Worm (Caenorhabditis elegans) whole organism, L3 larva: ENCODE results near the gene srw-144.

Experiments
- R02D3.7 ChIP-seq: fragments of 150-350 bp; optimal IDR thresholded peaks from 2 replicates; lab custom pipeline; 2014; ENCODE audit warnings: missing biosample characterization, missing genetic modification characterization
- ZK546.5 ChIP-seq: sonication (generic microtip); optimal IDR thresholded peaks from 2 replicates; lab custom pipeline; 2017; ENCODE audit warnings: missing biosample characterization, missing genetic modification characterization
- aly-2 ChIP-seq: fragments of 150-350 bp; optimal IDR thresholded peaks from 2 replicates; lab custom pipeline; 2014; ENCODE audit warnings: missing biosample characterization, missing genetic modification characterization
- ama-1 ChIP-seq: fragments of 150-350 bp; optimal IDR thresholded peaks from 2 replicates; lab custom pipeline; 2018
- ceh-16 ChIP-seq: sonication (generic microtip); optimal IDR thresholded peaks from 2 replicates; lab custom pipeline; 2017; ENCODE audit warnings: missing biosample characterization, missing genetic modification characterization
- ceh-82 ChIP-seq: fragments of 150-350 bp; optimal IDR thresholded peaks from 2 replicates; lab custom pipeline; 2014; ENCODE audit warnings: missing biosample characterization, missing genetic modification characterization
- ceh-9 ChIP-seq: sonication (generic microtip); optimal IDR thresholded peaks from 2 replicates; lab custom pipeline; 2018; ENCODE audit warnings: missing biosample characterization, missing genetic modification characterization
- daf-12 ChIP-seq: fragments of 150-350 bp; optimal IDR thresholded peaks from 2 replicates; lab custom pipeline; 2014; ENCODE audit warnings: missing biosample characterization, missing genetic modification reagents, missing genetic modification characterization
- egl-27 ChIP-seq: sonication (generic microtip); optimal IDR thresholded peaks from 4 replicates; lab custom pipeline; 2017; ENCODE audit warnings: missing biosample characterization, missing genetic modification reagents, missing genetic modification characterization
- egl-5 ChIP-seq: fragments of 150-350 bp; optimal IDR thresholded peaks from 2 replicates; lab custom pipeline; 2017; ENCODE audit warnings: missing biosample characterization, missing genetic modification reagents, missing genetic modification characterization, inconsistent platforms
- elt-1 ChIP-seq: fragments of 150-350 bp; optimal IDR thresholded peaks from 2 replicates; lab custom pipeline; 2014; ENCODE audit warnings: missing biosample characterization, missing genetic modification characterization
- elt-3 ChIP-seq, 3 experiments: fragments of 150-350 bp in 1 of 3; sonication (generic microtip) in 2 of 3; optimal IDR thresholded peaks; 2 replicates in 2 of 3; 4 replicates in 1 of 3; lab custom pipeline; 2014 to 2017; ENCODE audit warnings: missing biosample characterization in 3 of 3, missing genetic modification characterization in 3 of 3
- eor-1 ChIP-seq, 2 experiments: fragments of 150-350 bp; optimal IDR thresholded peaks; 2 replicates each; lab custom pipeline; 2014 to 2018; ENCODE audit warnings: missing biosample characterization in 2 of 2, missing genetic modification characterization in 2 of 2
- fkh-2 ChIP-seq: fragments of 150-350 bp; optimal IDR thresholded peaks from 2 replicates; lab custom pipeline; 2014; ENCODE audit warnings: missing biosample characterization, missing genetic modification reagents, missing genetic modification characterization
- fos-1 ChIP-seq: fragments of 150-350 bp; optimal IDR thresholded peaks from 2 replicates; lab custom pipeline; 2014; ENCODE audit warnings: missing biosample characterization, missing genetic modification characterization
- hmg-11 ChIP-seq: sonication (generic microtip); optimal IDR thresholded peaks from 2 replicates; lab custom pipeline; 2016; ENCODE audit warnings: missing genetic modification characterization, missing compliant biosample characterization
- jun-1 ChIP-seq: fragments of 150-350 bp; optimal IDR thresholded peaks from 2 replicates; lab custom pipeline; 2014; ENCODE audit warnings: missing biosample characterization, missing genetic modification reagents, missing genetic modification characterization
- lsy-12 ChIP-seq: sonication (generic microtip); optimal IDR thresholded peaks from 2 replicates; lab custom pipeline; 2016; ENCODE audit warnings: mild to moderate bottlenecking, missing genetic modification characterization, missing compliant biosample characterization
- mdl-1 ChIP-seq: fragments of 150-350 bp; optimal IDR thresholded peaks from 2 replicates; lab custom pipeline; 2014; ENCODE audit warnings: missing biosample characterization, missing genetic modification characterization
- mml-1 ChIP-seq: fragments of 150-350 bp; sonication (generic microtip); optimal IDR thresholded peaks from 3 replicates; lab custom pipeline; 2014; ENCODE audit warnings: missing biosample characterization, missing genetic modification characterization
- nfya-1 ChIP-seq: sonication (generic microtip); optimal IDR thresholded peaks from 2 replicates; lab custom pipeline; 2017; ENCODE audit warnings: missing genetic modification characterization, mild to moderate bottlenecking, missing compliant biosample characterization, antibody characterized with exemption, moderate library complexity; ENCODE audit not compliant: insufficient read depth
- nhr-11 ChIP-seq: fragments of 150-350 bp; optimal IDR thresholded peaks from 2 replicates; lab custom pipeline; 2014; ENCODE audit warnings: missing biosample characterization, missing genetic modification characterization
- nhr-12 ChIP-seq: fragments of 150-350 bp; optimal IDR thresholded peaks from 2 replicates; lab custom pipeline; 2014; ENCODE audit warnings: missing biosample characterization, missing genetic modification characterization
- nhr-25 ChIP-seq: sonication (generic microtip); optimal IDR thresholded peaks from 2 replicates; lab custom pipeline; 2017; ENCODE audit warnings: missing biosample characterization, missing genetic modification characterization
- nhr-28 ChIP-seq: fragments of 150-350 bp; optimal IDR thresholded peaks from 2 replicates; lab custom pipeline; 2014; ENCODE audit warnings: missing biosample characterization, missing genetic modification characterization
- nhr-67 ChIP-seq: fragments of 150-350 bp; optimal IDR thresholded peaks from 2 replicates; lab custom pipeline; 2014; ENCODE audit warnings: missing biosample characterization, missing genetic modification characterization
- nhr-76 ChIP-seq: fragments of 150-350 bp; sonication (generic microtip); optimal IDR thresholded peaks from 5 replicates; lab custom pipeline; 2014; ENCODE audit warnings: missing biosample characterization, missing genetic modification characterization
- nhr-77 ChIP-seq: fragments of 150-350 bp; optimal IDR thresholded peaks from 2 replicates; lab custom pipeline; 2014; ENCODE audit warnings: missing biosample characterization, missing genetic modification characterization
- pha-4 ChIP-seq: fragments of 150-350 bp; optimal IDR thresholded peaks from 2 replicates; lab custom pipeline; 2014; ENCODE audit warnings: missing biosample characterization, missing genetic modification reagents, missing genetic modification characterization
- pqm-1 ChIP-seq: fragments of 150-350 bp; optimal IDR thresholded peaks from 2 replicates; lab custom pipeline; 2017; ENCODE audit warnings: missing biosample characterization, missing genetic modification characterization, inconsistent platforms
- sea-2 ChIP-seq: fragments of 150-350 bp; sonication (generic microtip); optimal IDR thresholded peaks from 4 replicates; lab custom pipeline; 2014; ENCODE audit warnings: missing biosample characterization, missing genetic modification reagents, missing genetic modification characterization
- snpc-4 ChIP-seq: fragments of 150-350 bp; optimal IDR thresholded peaks from 2 replicates; lab custom pipeline; 2014; ENCODE audit warnings: missing biosample characterization, missing genetic modification characterization
- tbx-2 ChIP-seq: sonication (generic microtip); optimal IDR thresholded peaks from 2 replicates; lab custom pipeline; 2016; ENCODE audit warnings: mild to moderate bottlenecking, missing genetic modification characterization, missing compliant biosample characterization
- unc-39 ChIP-seq: sonication (generic microtip); optimal IDR thresholded peaks from 4 replicates; lab custom pipeline; 2017; ENCODE audit warnings: missing biosample characterization, missing genetic modification characterization
- ztf-11 ChIP-seq: fragments of 150-350 bp; optimal IDR thresholded peaks from 2 replicates; lab custom pipeline; 2014; ENCODE audit warnings: missing biosample characterization, missing genetic modification characterization

srw-144 gene

ce11 chrV:2931252-2931651 lies 29.5 kb downstream of the srw-144 start, which contains the start of gene C31B8.1:
TSS of gene C31B8.1 (plus strand) at chrV:2931552.
- no peak for TF ChIP-seq elt-3 (tag; optimal IDR thresholded peaks at IDR 0.05; lab: Kevin White, UChicago)
- no peak for TF ChIP-seq R02D3.7 (tag; lab: Kevin White, UChicago)
- TF ChIP-seq nhr-76 (tag; lab: Kevin White, UChicago): no peak
- no peak for TF ChIP-seq ceh-82
- no peak for TF ChIP-seq pha-4
- no peak for TF ChIP-seq ZK546.5
- no peak for TF ChIP-seq elt-1 (tag; lab: Kevin White, UChicago)
- TF ChIP-seq pqm-1 (tag; lab: Kevin White, UChicago): no peak
- TF ChIP-seq fos-1 (tag; lab: Kevin White, UChicago): no peak
- no peak for TF ChIP-seq fkh-2 (tag; lab: Kevin White, UChicago)
- TF ChIP-seq nfya-1 (tag; lab: Kevin White, UChicago): no peak
- no peak for TF ChIP-seq mdl-1 (tag; lab: Kevin White, UChicago)
- no peak for TF ChIP-seq ceh-9 (tag; lab: Kevin White, UChicago)
- TF ChIP-seq aly-2 (tag; lab: Kevin White, UChicago): no peak
- no peak for TF ChIP-seq ceh-16 (tag; lab: Kevin White, UChicago)
- TF ChIP-seq nhr-11 (tag; lab: Kevin White, UChicago): no peak
- TF ChIP-seq unc-39 (tag; lab: Kevin White, UChicago): no peak
- TF ChIP-seq snpc-4: no peak
- no peak for TF ChIP-seq ztf-11 (tag; lab: Kevin White, UChicago)

DNA sequence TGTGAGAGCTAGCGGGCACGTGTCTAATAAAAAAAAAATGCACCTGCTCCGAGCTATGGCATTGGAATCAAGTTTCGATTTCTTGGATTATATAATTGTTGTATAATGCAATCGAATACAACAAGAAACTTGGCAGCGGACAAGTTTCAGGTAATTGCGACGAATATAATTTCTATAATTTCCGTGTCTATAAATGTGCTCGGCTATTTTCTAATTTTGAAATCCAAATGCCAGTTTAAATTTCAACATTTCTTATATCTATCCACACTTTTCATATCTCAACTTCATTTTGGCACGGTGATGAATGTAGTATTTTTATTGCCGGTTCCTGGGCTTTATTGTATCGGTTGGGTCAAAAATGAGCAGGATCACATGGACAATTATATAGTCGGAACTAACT lies 31.0 kb downstream of the srw-144 start, which contains the start of gene C31B8.16:
TSS of gene C31B8.16 (plus strand) at position 301 of the 400 bp plus-strand sequence.
- TF ChIP-seq egl-5 (tag; lab: Kevin White, UChicago) (no peak), nhr-76 (tag; lab: Kevin White, UChicago) (no peak), mml-1 (no peak), R02D3.7 (tag; lab: Kevin White, UChicago) (no peak), eor-1 (tag; optimal IDR thresholded peaks at IDR 0.05; lab: Kevin White, UChicago) (no peak), jun-1 (tag; lab: Kevin White, UChicago) (no peak), nhr-12 (no peak), tbx-2 (tag; lab: Kevin White, UChicago) (no peak), ama-1 (lab: Kevin White, UChicago) (no peak), nhr-28 (no peak), nhr-11 (tag; lab: Kevin White, UChicago) (no peak)

- TF ChIP-seq elt-3 (tag; optimal IDR thresholded peaks at IDR 0.05; lab: Kevin White, UChicago) (no peak), mml-1 (no peak), aly-2 (tag; lab: Kevin White, UChicago) (no peak), ztf-11 (tag; lab: Kevin White, UChicago) (no peak), sea-2 (no peak), nhr-25 (tag; lab: Kevin White, UChicago) (no peak), lsy-12 (no peak), hmg-11 (tag; lab: Kevin White, UChicago) (no peak), nhr-12 (no peak), fos-1 (tag; lab: Kevin White, UChicago) (no peak), ceh-16 (tag; lab: Kevin White, UChicago) (no peak), eor-1 (tag; optimal IDR thresholded peaks at IDR 0.05; lab: Kevin White, UChicago) (no peak)
These were observed 33.2 kb downstream of the srw-144 start, which contains the start of gene C31B8.12 for ce11 chrV:2927553-2927952. TSS of gene C31B8.12 (minus strand) at chrV:2927653.

- TF ChIP-seq aly-2 (tag; lab: Kevin White, UChicago): no peak
- TF ChIP-seq egl-27 (tag; lab: Kevin White, UChicago): no peak
- TF ChIP-seq nhr-11 (tag; lab: Kevin White, UChicago): no peak
- TF ChIP-seq pqm-1 (tag; lab: Kevin White, UChicago): no peak
- TF ChIP-seq mdl-1 (tag; lab: Kevin White, UChicago): no peak
- TF ChIP-seq daf-12 (tag; lab: Kevin White, UChicago): no peak
- no peak for TF ChIP-seq ceh-82
- no peak for TF ChIP-seq nhr-67 (tag; lab: Kevin White, UChicago)
- no peak for TF ChIP-seq nhr-77 (tag; lab: Kevin White, UChicago)
- TF ChIP-seq sea-2: no peak
- TF ChIP-seq tbx-2 (tag; lab: Kevin White, UChicago): no peak
- no peak for TF ChIP-seq fos-1 (tag; lab: Kevin White, UChicago)
- TF ChIP-seq R02D3.7 (tag; lab: Kevin White, UChicago): no peak
- no peak for TF ChIP-seq nfya-1 (tag; lab: Kevin White, UChicago)
- no peak for TF ChIP-seq elt-3 (tag; optimal IDR thresholded peaks at IDR 0.05; lab: Kevin White, UChicago)
- no peak for TF ChIP-seq snpc-4
These were observed 38.2 kb downstream of the srw-144 start, which contains the start of gene srh-38 for ce11 chrV:2922594-2922993. TSS of gene srh-38 (minus strand) at chrV:2922694.
